Fruit fly (Drosophila melanogaster) whole organism, embryonic: ENCODE measurements around the gene Sodh2.
A peak's percentile ranks its signal among the peaks of the same experiment; 100 is the strongest.

Source experiments
- CG1233 ChIP-seq: fragments of 200-800 bp; sonication (Bioruptor generic); optimal IDR thresholded peaks from 4 replicates; lab custom pipeline; 2018; ENCODE audit warnings: missing biosample characterization, mild to moderate bottlenecking, missing genetic modification characterization
- CG13287 ChIP-seq: fragments of 200-800 bp; sonication (Bioruptor generic); IDR thresholded peaks from 2 replicates; pipeline ENCODE4 v1.3.6; 2022; ENCODE audit warnings: missing biosample characterization, missing genetic modification characterization; ENCODE audit not compliant: partially characterized antibody
- CG13424 ChIP-seq: fragments of 200-800 bp; sonication (Bioruptor generic); optimal IDR thresholded peaks from 2 replicates; lab custom pipeline; 2019; ENCODE audit warnings: missing biosample characterization, mild to moderate bottlenecking, missing genetic modification characterization, moderate library complexity
- CG14860 ChIP-seq: fragments of 200-800 bp; sonication (Bioruptor generic); IDR thresholded peaks from 3 replicates; pipeline ENCODE4 v1.3.6; 2022; ENCODE audit warnings: missing biosample characterization, missing genetic modification characterization; ENCODE audit not compliant: partially characterized antibody
- CG18262 ChIP-seq: fragments of 200-800 bp; optimal IDR thresholded peaks from 3 replicates; lab custom pipeline; 2019; ENCODE audit warnings: missing biosample characterization, mild to moderate bottlenecking, missing genetic modification characterization, moderate library complexity
- CG2129 ChIP-seq: fragments of 200-800 bp; sonication (Bioruptor generic); IDR thresholded peaks from 2 replicates; pipeline ENCODE4 v1.3.6; 2022; ENCODE audit warnings: missing biosample characterization, missing genetic modification characterization; ENCODE audit not compliant: partially characterized antibody
- CG32772 ChIP-seq: fragments of 200-800 bp; sonication (Bioruptor generic); IDR thresholded peaks from 2 replicates; pipeline ENCODE4 v1.3.6; 2022; ENCODE audit warnings: missing biosample characterization, missing genetic modification characterization
- CG34422 ChIP-seq: fragments of 200-800 bp; sonication (Bioruptor generic); IDR thresholded peaks from 3 replicates; pipeline ENCODE4 v1.3.6; 2022; ENCODE audit warnings: missing biosample characterization, missing genetic modification characterization
- CG3847 ChIP-seq: fragments of 200-800 bp; sonication (Bioruptor generic); IDR thresholded peaks from 2 replicates; pipeline ENCODE4 v1.3.6; 2022; ENCODE audit warnings: missing biosample characterization, missing genetic modification characterization
- CG4854 ChIP-seq: fragments of 200-800 bp; sonication (Bioruptor generic); optimal IDR thresholded peaks from 2 replicates; lab custom pipeline; 2016; ENCODE audit warnings: missing biosample characterization, missing genetic modification characterization, inconsistent platforms
- CG7357 ChIP-seq: fragments of 200-800 bp; sonication (Bioruptor generic); IDR thresholded peaks from 3 replicates; pipeline ENCODE4 v1.3.6; 2022; ENCODE audit warnings: missing biosample characterization, missing genetic modification characterization
- CG7786 ChIP-seq: fragments of 200-800 bp; sonication (Bioruptor generic); optimal IDR thresholded peaks from 2 replicates; lab custom pipeline; 2016; ENCODE audit warnings: missing biosample characterization, missing genetic modification characterization
- CG7963 ChIP-seq: fragments of 200-800 bp; sonication (Bioruptor generic); IDR thresholded peaks from 3 replicates; pipeline ENCODE4 v1.3.6; 2022; ENCODE audit warnings: missing biosample characterization, missing genetic modification characterization; ENCODE audit not compliant: partially characterized antibody
- CG7987 ChIP-seq: fragments of 200-800 bp; sonication (Bioruptor generic); optimal IDR thresholded peaks from 2 replicates; lab custom pipeline; 2018; ENCODE audit warnings: missing biosample characterization, mild to moderate bottlenecking, missing genetic modification characterization, moderate library complexity
- CG8089 ChIP-seq: fragments of 200-800 bp; sonication (Bioruptor generic); optimal IDR thresholded peaks from 3 replicates; lab custom pipeline; 2016; ENCODE audit warnings: missing biosample characterization, missing genetic modification characterization
- CG8281 ChIP-seq: fragments of 200-800 bp; sonication (Bioruptor generic); optimal IDR thresholded peaks from 2 replicates; lab custom pipeline; 2018; ENCODE audit warnings: missing biosample characterization, mild to moderate bottlenecking, missing genetic modification characterization, moderate library complexity
- CG8765 ChIP-seq: fragments of 200-800 bp; sonication (Bioruptor generic); IDR thresholded peaks from 2 replicates; pipeline ENCODE4 v1.3.6; 2022; ENCODE audit warnings: missing biosample characterization, missing genetic modification characterization
- CG8924 ChIP-seq: fragments of 200-800 bp; optimal IDR thresholded peaks from 3 replicates; lab custom pipeline; 2019; ENCODE audit warnings: missing biosample characterization, mild to moderate bottlenecking, missing genetic modification characterization, moderate library complexity
- CG9609 ChIP-seq: fragments of 200-800 bp; sonication (Bioruptor generic); optimal IDR thresholded peaks from 3 replicates; lab custom pipeline; 2016; ENCODE audit warnings: missing biosample characterization, missing genetic modification characterization
- Dek ChIP-seq: fragments of 200-800 bp; sonication (Bioruptor generic); optimal IDR thresholded peaks from 3 replicates; lab custom pipeline; 2019; ENCODE audit warnings: missing biosample characterization, mild to moderate bottlenecking, missing genetic modification characterization, moderate library complexity
- Dll ChIP-seq: fragments of 200-800 bp; sonication (Bioruptor generic); IDR thresholded peaks from 4 replicates; pipeline ENCODE4 v1.3.6; 2022; ENCODE audit warnings: missing biosample characterization, missing genetic modification characterization; ENCODE audit not compliant: partially characterized antibody
- Doc3 ChIP-seq: fragments of 200-800 bp; sonication (Bioruptor generic); IDR thresholded peaks from 3 replicates; pipeline ENCODE4 v1.3.6; 2022; ENCODE audit warnings: missing biosample characterization, missing genetic modification characterization; ENCODE audit not compliant: partially characterized antibody
- E2f1 ChIP-seq: fragments of 200-800 bp; sonication (Bioruptor generic); IDR thresholded peaks from 2 replicates; pipeline ENCODE4 v1.3.6; 2022; ENCODE audit warnings: missing biosample characterization, missing genetic modification characterization
- E2f2 ChIP-seq: fragments of 200-800 bp; sonication (Bioruptor generic); IDR thresholded peaks from 2 replicates; pipeline ENCODE4 v1.3.6; 2022; ENCODE audit warnings: missing biosample characterization, missing genetic modification characterization
- Gug ChIP-seq: fragments of 200-800 bp; sonication (Bioruptor generic); IDR thresholded peaks from 4 replicates; pipeline ENCODE4 v1.3.6; 2022; ENCODE audit warnings: missing biosample characterization, missing genetic modification characterization
- HLH54F ChIP-seq: fragments of 200-800 bp; sonication (Bioruptor generic); optimal IDR thresholded peaks from 3 replicates; lab custom pipeline; 2016; ENCODE audit warnings: missing biosample characterization, missing genetic modification characterization
- Hmx ChIP-seq: fragments of 200-800 bp; sonication (Bioruptor generic); optimal IDR thresholded peaks from 2 replicates; lab custom pipeline; 2016; ENCODE audit warnings: missing biosample characterization, missing genetic modification characterization
- Hr39 ChIP-seq: fragments of >200 bp; optimal IDR thresholded peaks from 2 replicates; lab custom pipeline; 2017
- NK7.1 ChIP-seq: fragments of 200-800 bp; sonication (Bioruptor generic); optimal IDR thresholded peaks from 3 replicates; lab custom pipeline; 2016; ENCODE audit warnings: missing biosample characterization, missing genetic modification characterization
- Pdp1 ChIP-seq, 2 experiments: fragments of 200-800 bp; sonication (Bioruptor generic); optimal IDR thresholded peaks; 3 replicates each; lab custom pipeline; 2016; ENCODE audit warnings: missing biosample characterization in 2 of 2, missing genetic modification characterization in 2 of 2, mild to moderate bottlenecking in 1 of 2, moderate library complexity in 1 of 2
- Sry-β ChIP-seq: fragments of 200-800 bp; sonication (Bioruptor generic); optimal IDR thresholded peaks from 2 replicates; lab custom pipeline; 2018; ENCODE audit warnings: missing biosample characterization, mild to moderate bottlenecking, missing genetic modification characterization, moderate library complexity
- Taf1 ChIP-seq: fragments of 200-800 bp; sonication (Bioruptor generic); IDR thresholded peaks from 2 replicates; pipeline ENCODE4 v1.3.6; 2022; ENCODE audit warnings: missing biosample characterization, missing genetic modification characterization
- bsh ChIP-seq, 2 experiments: fragments of 200-800 bp; sonication (Bioruptor generic); optimal IDR thresholded peaks; 2 replicates each; lab custom pipeline; 2017 to 2018; ENCODE audit warnings: mild to moderate bottlenecking in 2 of 2, missing biosample characterization in 2 of 2, missing genetic modification characterization in 2 of 2, moderate library complexity in 1 of 2
- chif ChIP-seq, 2 experiments: fragments of 200-800 bp; sonication (Bioruptor generic); optimal IDR thresholded peaks; 3 replicates each; lab custom pipeline; 2016; ENCODE audit warnings: missing biosample characterization in 2 of 2, missing genetic modification characterization in 2 of 2
- ci ChIP-seq: fragments of 200-800 bp; sonication (Bioruptor generic); IDR thresholded peaks from 3 replicates; pipeline ENCODE4 v1.3.6; 2022; ENCODE audit warnings: missing biosample characterization, missing genetic modification characterization
- crol ChIP-seq: fragments of 200-800 bp; sonication (Bioruptor generic); IDR thresholded peaks from 2 replicates; pipeline ENCODE4 v1.3.6; 2022; ENCODE audit warnings: missing biosample characterization, missing genetic modification characterization
- crp ChIP-seq, 2 experiments: fragments of 200-800 bp; sonication (Bioruptor generic); optimal IDR thresholded peaks; 2 replicates in 1 of 2; 3 replicates in 1 of 2; lab custom pipeline; 2017; ENCODE audit warnings: missing biosample characterization in 2 of 2, missing genetic modification characterization in 2 of 2, mild to moderate bottlenecking in 1 of 2, moderate library complexity in 1 of 2
- dmrt11E ChIP-seq: fragments of 200-800 bp; sonication (Bioruptor generic); optimal IDR thresholded peaks from 3 replicates; lab custom pipeline; 2018; ENCODE audit warnings: missing biosample characterization, mild to moderate bottlenecking, missing genetic modification characterization, moderate library complexity
- ftz-f1 ChIP-seq: fragments of 200-800 bp; sonication (Bioruptor generic); optimal IDR thresholded peaks from 2 replicates; lab custom pipeline; 2016; ENCODE audit warnings: missing biosample characterization, missing genetic modification characterization
- gro ChIP-seq: fragments of 200-800 bp; sonication (Bioruptor generic); optimal IDR thresholded peaks from 2 replicates; lab custom pipeline; 2016; ENCODE audit warnings: missing biosample characterization, missing genetic modification characterization
- insv ChIP-seq, 2 experiments: fragments of 200-800 bp; sonication (Bioruptor generic); optimal IDR thresholded peaks; 3 replicates each; lab custom pipeline; 2016 to 2018; ENCODE audit warnings: missing biosample characterization in 2 of 2, missing genetic modification characterization in 2 of 2
- lbe ChIP-seq: fragments of 200-800 bp; sonication (Bioruptor generic); optimal IDR thresholded peaks from 2 replicates; lab custom pipeline; 2016; ENCODE audit warnings: missing biosample characterization, mild to moderate bottlenecking, missing genetic modification characterization
- onecut ChIP-seq: fragments of 200-800 bp; sonication (Bioruptor generic); IDR thresholded peaks from 2 replicates; pipeline ENCODE4 v1.3.6; 2022; ENCODE audit warnings: missing biosample characterization, missing genetic modification characterization
- scrt ChIP-seq: fragments of 200-800 bp; sonication (Bioruptor generic); optimal IDR thresholded peaks from 2 replicates; lab custom pipeline; 2018; ENCODE audit warnings: missing biosample characterization, mild to moderate bottlenecking, missing genetic modification characterization, moderate library complexity
- slbo ChIP-seq: fragments of 200-800 bp; sonication (Bioruptor generic); IDR thresholded peaks from 2 replicates; pipeline ENCODE4 v1.3.6; 2022; ENCODE audit warnings: missing biosample characterization, missing genetic modification characterization
- tin ChIP-seq: fragments of 200-800 bp; sonication (Bioruptor generic); optimal IDR thresholded peaks from 3 replicates; lab custom pipeline; 2016; ENCODE audit warnings: missing biosample characterization, missing genetic modification characterization
- usp ChIP-seq: fragments of >200 bp; optimal IDR thresholded peaks from 2 replicates; lab custom pipeline; 2017; ENCODE audit warnings: missing biosample characterization, missing genetic modification characterization
- wor ChIP-seq: fragments of 200-800 bp; sonication (Bioruptor generic); IDR thresholded peaks from 2 replicates; pipeline ENCODE4 v1.3.6; 2022; ENCODE audit warnings: missing biosample characterization, missing genetic modification characterization
- zfh2 ChIP-seq: fragments of 200-800 bp; sonication (Bioruptor generic); optimal IDR thresholded peaks from 2 replicates; lab custom pipeline; 2016; ENCODE audit warnings: missing biosample characterization, missing genetic modification characterization

Sodh2 gene

dm6 chr3R:10881824-10882559, 5.8 kb downstream of the Sodh2 start, which contains the start of gene Tpc1 (continued):
- TF ChIP-seq CG7963 (GFP tag; lab: Robert Waterston, UW) (peak; percentile 47; the same call in 2 of the 3 replicates), E2f2 (GFP tag; lab: Robert Waterston, UW) (peak; percentile 94), CG7786 (GFP tag; lab: Kevin White, UChicago) (peak; percentile 42), bsh (GFP tag; optimal IDR thresholded peaks at IDR 0.05; lab: Kevin White, UChicago) (peak in 1 of 2 experiments; percentile 12), Dek (tag; lab: Kevin White, UChicago) (peak; percentile 34), CG8924 (tag; lab: Kevin White, UChicago) (peak; percentile 10), crp (GFP tag; optimal IDR thresholded peaks at IDR 0.05; lab: Kevin White, UChicago) (peak; percentile 85 to 97), usp (no peak), dmrt11E (peak; percentile 30), lbe (GFP tag; lab: Kevin White, UChicago) (peak; percentile 26), CG13287 (peak; percentile 92), NK7.1 (GFP tag; lab: Kevin White, UChicago) (no peak), E2f1 (GFP tag; lab: Robert Waterston, UW) (no peak), CG8089 (no peak), onecut (GFP tag; lab: Robert Waterston, UW) (no peak), Hmx (GFP tag; lab: Kevin White, UChicago) (peak; percentile 9), Doc3 (GFP tag; lab: Robert Waterston, UW) (peak; percentile 90), zfh2 (GFP tag; lab: Kevin White, UChicago) (peak; percentile 41), CG13424 (tag; lab: Kevin White, UChicago) (peak; percentile 41), Taf1 (GFP tag; lab: Robert Waterston, UW) (no peak), CG8281 (no peak), Gug (no peak; the same call in 3 of the 4 replicates), HLH54F (GFP tag; lab: Kevin White, UChicago) (peak; percentile 62), Sry-β (GFP tag; lab: Kevin White, UChicago) (peak; percentile 99), Pdp1 (GFP tag; optimal IDR thresholded peaks at IDR 0.05; lab: Kevin White, UChicago) (peak in 1 of 2 experiments; percentile 93), CG2129 (GFP tag; lab: Robert Waterston, UW) (peak; percentile 90), CG7987 (GFP tag; lab: Kevin White, UChicago) (no peak), Dll (peak; percentile 98), gro (GFP tag; lab: Kevin White, UChicago) (peak; percentile 63), CG4854 (peak; percentile 54), insv (GFP tag; optimal IDR thresholded peaks at IDR 0.05; lab: Kevin White, UChicago) (no peak), CG18262 (tag; lab: Kevin White, UChicago) (peak; percentile 0), CG1233 (GFP tag; lab: Kevin White, UChicago) (no peak), CG3847 (GFP tag; lab: Robert Waterston, UW) (peak; percentile 49; the same call in 1 of the 2 replicates), CG34422 (GFP tag; lab: Robert Waterston, UW) (peak; percentile 37; the same call in 1 of the 3 replicates), CG32772 (GFP tag; lab: Robert Waterston, UW) (no peak), crol (peak; percentile 67), ftz-f1 (GFP tag; lab: Kevin White, UChicago) (peak; percentile 5), slbo (GFP tag; lab: Robert Waterston, UW) (peak; percentile 46; the same call in 1 of the 2 replicates), Hr39 (lab: Kevin White, UChicago) (no peak), CG8765 (GFP tag; lab: Robert Waterston, UW) (no peak), tin (GFP tag; lab: Kevin White, UChicago) (peak; percentile 5), scrt (GFP tag; lab: Kevin White, UChicago) (peak; percentile 47), chif (GFP tag; optimal IDR thresholded peaks at IDR 0.05; lab: Kevin White, UChicago) (peak; percentile 10 to 19), CG9609 (GFP tag; lab: Kevin White, UChicago) (peak; percentile 27), CG7357 (no peak), ci (peak; percentile 50; the same call in 1 of the 3 replicates), CG14860 (GFP tag; lab: Robert Waterston, UW) (peak; percentile 68; the same call in 2 of the 3 replicates), wor (GFP tag; lab: Robert Waterston, UW) (no peak)
